Worm (Caenorhabditis elegans): Measurements from ENCODE around the gene kynu-1.

ce11 chrX:6088718-6089117 lies 20.4 kb downstream of the kynu-1 start:
- TF ChIP-seq unc-30 (tag; optimal IDR thresholded peaks at IDR 0.05) (no peak), mep-1 (tag; optimal IDR thresholded peaks at IDR 0.05) (no peak), fos-1 (tag; optimal IDR thresholded peaks at IDR 0.05) (no peak), pag-3 (tag; optimal IDR thresholded peaks at IDR 0.05; ENCODE audit: borderline replicate concordance, insufficient read depth) (no peak)

All from whole organism, L1 larva.